Fruit fly (Drosophila melanogaster) whole organism, adult: ENCODE data around the gene CG34002.
"Not testable (repeated sequence)": the region's sequence is repeated elsewhere in the genome, so short reads cannot be mapped to it uniquely, and the experiment has no call there.

Experiments used
- CG11617 ChIP-seq: fragments of 200-800 bp; sonication (Bioruptor generic); optimal IDR thresholded peaks from 2 replicates; lab custom pipeline; 2017; ENCODE audit warnings: mild to moderate bottlenecking, missing biosample characterization, missing genetic modification reagents, missing genetic modification characterization
- CG12768 ChIP-seq: fragments of 200-800 bp; sonication (Bioruptor generic); optimal IDR thresholded peaks from 2 replicates; lab custom pipeline; 2017; ENCODE audit warnings: missing biosample characterization, missing genetic modification characterization, mild to moderate bottlenecking, moderate library complexity, missing genetic modification reagents
- CG14711 ChIP-seq: fragments of 200-800 bp; sonication (Bioruptor generic); optimal IDR thresholded peaks from 2 replicates; lab custom pipeline; 2018; ENCODE audit warnings: missing biosample characterization, mild to moderate bottlenecking, missing genetic modification characterization, moderate library complexity
- CG1620 ChIP-seq: fragments of 200-800 bp; sonication (Bioruptor generic); optimal IDR thresholded peaks from 2 replicates; lab custom pipeline; 2016; ENCODE audit warnings: missing biosample characterization, missing genetic modification characterization
- CG33017 ChIP-seq: fragments of 200-800 bp; sonication (Bioruptor generic); optimal IDR thresholded peaks from 2 replicates; lab custom pipeline; 2018; ENCODE audit warnings: missing biosample characterization, mild to moderate bottlenecking, missing genetic modification characterization, moderate library complexity
- CG5204 ChIP-seq: fragments of 200-800 bp; sonication (Bioruptor generic); optimal IDR thresholded peaks from 2 replicates; lab custom pipeline; 2016; ENCODE audit warnings: missing biosample characterization, missing genetic modification characterization
- CG7045 ChIP-seq: fragments of 200-800 bp; sonication (Bioruptor generic); optimal IDR thresholded peaks from 2 replicates; lab custom pipeline; 2017; ENCODE audit warnings: missing biosample characterization, mild to moderate bottlenecking, missing genetic modification characterization
- CG7101 ChIP-seq: fragments of 200-800 bp; sonication (Bioruptor generic); optimal IDR thresholded peaks from 2 replicates; lab custom pipeline; 2018; ENCODE audit warnings: missing biosample characterization, mild to moderate bottlenecking, missing genetic modification characterization, moderate library complexity
- Clk ChIP-seq: fragments of 200-800 bp; sonication (Bioruptor generic); optimal IDR thresholded peaks from 2 replicates; lab custom pipeline; 2017; ENCODE audit warnings: missing biosample characterization, missing genetic modification characterization
- Crg-1 ChIP-seq: fragments of 200-800 bp; sonication (Bioruptor generic); optimal IDR thresholded peaks from 2 replicates; lab custom pipeline; 2016; ENCODE audit warnings: missing biosample characterization, missing genetic modification characterization
- Hr96 ChIP-seq: fragments of 200-800 bp; sonication (Bioruptor generic); optimal IDR thresholded peaks from 2 replicates; lab custom pipeline; 2016; ENCODE audit warnings: missing biosample characterization, missing genetic modification characterization
- Mnt ChIP-seq: fragments of 200-800 bp; sonication (Bioruptor generic); optimal IDR thresholded peaks from 2 replicates; lab custom pipeline; 2016; ENCODE audit warnings: missing biosample characterization, mild to moderate bottlenecking, missing genetic modification characterization
- bab1 ChIP-seq: fragments of 200-800 bp; sonication (Bioruptor generic); optimal IDR thresholded peaks from 3 replicates; lab custom pipeline; 2019; ENCODE audit warnings: missing biosample characterization, mild to moderate bottlenecking, missing genetic modification characterization, moderate library complexity
- cic ChIP-seq: fragments of 200-800 bp; sonication (Bioruptor generic); optimal IDR thresholded peaks from 2 replicates; lab custom pipeline; 2017; ENCODE audit warnings: missing biosample characterization, mild to moderate bottlenecking, missing genetic modification characterization, moderate library complexity
- cnc ChIP-seq, 2 experiments: fragments of >200 bp; optimal IDR thresholded peaks; 2 replicates each; lab custom pipeline; 2017
- kay ChIP-seq: fragments of 200-800 bp; sonication (Bioruptor generic); peaks from one replicate; lab custom pipeline; 2016; ENCODE audit warnings: missing biosample characterization, missing genetic modification characterization, borderline replicate concordance
- ovo ChIP-seq: fragments of 200-800 bp; sonication (Bioruptor generic); optimal IDR thresholded peaks from 2 replicates; lab custom pipeline; 2016; ENCODE audit warnings: missing biosample characterization, missing genetic modification characterization
- pad ChIP-seq: fragments of 200-800 bp; sonication (Bioruptor generic); optimal IDR thresholded peaks from 3 replicates; lab custom pipeline; 2017; ENCODE audit warnings: missing biosample characterization, missing genetic modification characterization, mild to moderate bottlenecking, moderate library complexity, missing genetic modification reagents
- tj ChIP-seq: fragments of 200-800 bp; sonication (Bioruptor generic); optimal IDR thresholded peaks from 3 replicates; lab custom pipeline; 2017; ENCODE audit warnings: missing biosample characterization, mild to moderate bottlenecking, missing genetic modification characterization, moderate library complexity
- toe ChIP-seq: fragments of 200-800 bp; sonication (Bioruptor generic); optimal IDR thresholded peaks from 2 replicates; lab custom pipeline; 2016; ENCODE audit warnings: missing biosample characterization, missing genetic modification characterization

The CG34002 gene

dm6 chr3L:17858174-17858573 is at the start of gene CG34002:
TSS of gene CG34002 (plus strand) at chr3L:17858474.
- not testable (repeated sequence) for TF ChIP-seq CG11617, ovo, CG7045 (GFP tag; lab: Kevin White, UChicago)

dm6 chr3L:17808597-17809213 is 49.6 kb upstream of the CG34002 start, which contains the start of gene CG32191:
TSS of gene CG32191 (minus strand) at chr3L:17809146.
- TF ChIP-seq cnc (optimal IDR thresholded peaks at IDR 0.05; lab: Kevin White, UChicago) (no peak), CG33017 (tag; lab: Kevin White, UChicago) (no peak), CG1620 (GFP tag; lab: Kevin White, UChicago) (no peak), ovo (GFP tag; lab: Kevin White, UChicago) (no peak), cic (no peak), toe (GFP tag; lab: Kevin White, UChicago) (no peak), CG11617 (GFP tag; lab: Kevin White, UChicago) (no peak), kay (no peak), Hr96 (GFP tag; lab: Kevin White, UChicago) (no peak)

dm6 chr3L:17814036-17814435 is 44.2 kb upstream of the CG34002 start, which contains the start of gene Cln3:
TSS of gene Cln3 (minus strand) at chr3L:17814119.
- TF ChIP-seq CG7045 (GFP tag; lab: Kevin White, UChicago) (peak; percentile 72), bab1 (GFP tag; lab: Kevin White, UChicago) (no peak), CG12768 (GFP tag; lab: Kevin White, UChicago) (peak; percentile 74), CG5204 (peak; percentile 48), CG1620 (GFP tag; lab: Kevin White, UChicago) (no peak), ovo (GFP tag; lab: Kevin White, UChicago) (no peak), kay (peak; percentile 6), cnc (optimal IDR thresholded peaks at IDR 0.05; lab: Kevin White, UChicago) (no peak), tj (GFP tag; lab: Kevin White, UChicago) (peak; percentile 21), toe (GFP tag; lab: Kevin White, UChicago) (peak; percentile 37), CG11617 (GFP tag; lab: Kevin White, UChicago) (peak; percentile 6), Hr96 (GFP tag; lab: Kevin White, UChicago) (peak; percentile 32), cic (peak; percentile 82), CG7101 (tag; lab: Kevin White, UChicago) (peak; percentile 32), CG33017 (tag; lab: Kevin White, UChicago) (peak; percentile 79), Mnt (GFP tag; lab: Kevin White, UChicago) (peak; percentile 8), Clk (GFP tag; lab: Kevin White, UChicago) (no peak), pad (peak; percentile 41), CG14711 (tag; lab: Kevin White, UChicago) (no peak), Crg-1 (GFP tag; lab: Kevin White, UChicago) (no peak)

dm6 chr3L:17817821-17818220 is 40.5 kb upstream of the CG34002 start, which contains the start of gene Ir75a:
TSS of gene Ir75a (minus strand) at chr3L:17817921.
- TF ChIP-seq CG12768 (GFP tag; lab: Kevin White, UChicago) (no peak), kay (no peak), toe (GFP tag; lab: Kevin White, UChicago) (no peak), CG33017 (tag; lab: Kevin White, UChicago) (no peak), cnc (optimal IDR thresholded peaks at IDR 0.05; lab: Kevin White, UChicago) (no peak), pad (no peak), bab1 (GFP tag; lab: Kevin White, UChicago) (no peak)

DNA sequence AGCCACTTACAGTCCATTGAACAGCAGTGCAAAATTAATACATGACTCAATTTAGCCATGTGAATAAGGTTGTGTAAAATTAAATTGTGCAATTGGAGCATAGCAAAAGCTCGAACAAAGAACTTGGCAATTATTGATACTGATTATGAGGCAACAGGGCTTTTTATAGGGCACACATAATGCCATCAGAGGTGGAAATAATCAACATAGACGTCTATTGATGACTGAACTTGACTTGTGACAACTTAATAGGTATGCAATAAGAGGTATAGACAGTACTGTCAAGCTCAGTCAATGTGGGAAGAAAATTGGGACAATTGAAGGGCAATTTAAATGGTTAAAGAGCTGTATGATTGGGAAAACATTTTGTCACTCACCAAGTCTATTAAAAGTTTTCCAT is 38.2 kb upstream of the CG34002 start, which contains the start of gene Ir75b:
Ir75b (minus strand) TSS at position 101 of the 400 bp plus-strand sequence.
- TF ChIP-seq tj (GFP tag; lab: Kevin White, UChicago) (no peak), CG7101 (tag; lab: Kevin White, UChicago) (no peak), Mnt (GFP tag; lab: Kevin White, UChicago) (no peak), CG12768 (GFP tag; lab: Kevin White, UChicago) (no peak), toe (GFP tag; lab: Kevin White, UChicago) (no peak), kay (no peak), CG5204 (no peak), ovo (GFP tag; lab: Kevin White, UChicago) (no peak), Crg-1 (GFP tag; lab: Kevin White, UChicago) (no peak), pad (no peak)

dm6 chr3L:17822784-17823383 is 35.4 kb upstream of the CG34002 start, which contains the start of the genes Ir75c and Grd:
TSS of gene Ir75c (minus strand) at chr3L:17822834.
TSS of gene Grd (plus strand) at chr3L:17823333.
- TF ChIP-seq cic, result no peak
- no peak for TF ChIP-seq pad
- no peak for TF ChIP-seq CG11617 (GFP tag; lab: Kevin White, UChicago)
- no peak for TF ChIP-seq CG12768 (GFP tag; lab: Kevin White, UChicago)
- no peak for TF ChIP-seq Hr96 (GFP tag; lab: Kevin White, UChicago)
- no peak for TF ChIP-seq cnc (optimal IDR thresholded peaks at IDR 0.05; lab: Kevin White, UChicago)
- no peak for TF ChIP-seq toe (GFP tag; lab: Kevin White, UChicago)
- TF ChIP-seq Crg-1 (GFP tag; lab: Kevin White, UChicago), result no peak
- TF ChIP-seq CG7101 (tag; lab: Kevin White, UChicago), result no peak
- TF ChIP-seq tj (GFP tag; lab: Kevin White, UChicago), result no peak
- no peak for TF ChIP-seq CG33017 (tag; lab: Kevin White, UChicago)
